Worm (Caenorhabditis elegans): ENCODE measurements around the gene fbxa-74.

The fbxa-74 gene

DNA sequence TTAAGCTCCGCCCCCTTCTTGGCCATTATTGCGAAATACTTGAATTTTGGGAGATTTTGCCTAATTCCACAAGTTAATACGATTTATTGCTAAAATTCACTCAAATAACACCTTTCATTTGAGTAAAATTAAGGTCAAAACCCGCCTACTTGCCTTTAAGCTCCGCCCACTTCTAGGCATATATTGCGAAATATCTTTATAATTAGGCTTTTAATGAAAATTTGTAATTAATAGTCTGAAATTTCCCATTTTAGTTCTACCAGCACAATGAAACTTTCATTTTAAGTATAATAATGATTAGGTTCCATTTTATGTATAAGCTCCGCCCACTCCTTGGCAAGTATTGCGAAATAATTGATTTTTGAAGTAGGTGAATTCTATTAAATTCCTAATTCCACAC lies 24.0 kb downstream of the fbxa-74 start:
- TF ChIP-seq ceh-13 (GFP tag; optimal IDR thresholded peaks at IDR 0.05), result no peak
- no peak for TF ChIP-seq ets-7 (tag; optimal IDR thresholded peaks at IDR 0.05)
- no peak for TF ChIP-seq hnd-1 (tag; optimal IDR thresholded peaks at IDR 0.05)
- TF ChIP-seq aly-1 (tag; optimal IDR thresholded peaks at IDR 0.05), result no peak
- no peak for TF ChIP-seq scrt-1 (GFP tag; IDR thresholded peaks at IDR 0.05)
- TF ChIP-seq tbx-11 (GFP tag; IDR thresholded peaks at IDR 0.05), result no peak
- TF ChIP-seq ceh-36 (tag; optimal IDR thresholded peaks at IDR 0.05), result no peak
- TF ChIP-seq hmbx-1 (tag; optimal IDR thresholded peaks at IDR 0.05), result no peak
- TF ChIP-seq B0310.2 (tag; optimal IDR thresholded peaks at IDR 0.05), result no peak
- no peak for TF ChIP-seq flt-1 (GFP tag; IDR thresholded peaks at IDR 0.05)
- no peak for TF ChIP-seq hmg-4 (GFP tag; optimal IDR thresholded peaks at IDR 0.05)
- TF ChIP-seq ama-1 (optimal IDR thresholded peaks at IDR 0.05), result no peak
- no peak for TF ChIP-seq F13C5.2 (tag; optimal IDR thresholded peaks at IDR 0.05)
- TF ChIP-seq tbx-37 (GFP tag; conservative IDR thresholded peaks at IDR 0.05), result no peak
- no peak for TF ChIP-seq tra-4 (tag; optimal IDR thresholded peaks at IDR 0.05)
- TF ChIP-seq pes-1 (GFP tag; IDR thresholded peaks at IDR 0.05), result no peak
- TF ChIP-seq sea-1 (GFP tag; conservative IDR thresholded peaks at IDR 0.05), result no peak

- TF ChIP-seq scrt-1 (GFP tag; IDR thresholded peaks at IDR 0.05), result no peak
- no peak for TF ChIP-seq hmbx-1 (tag; optimal IDR thresholded peaks at IDR 0.05)
- TF ChIP-seq tra-4 (tag; optimal IDR thresholded peaks at IDR 0.05), result no peak
- no peak for TF ChIP-seq ceh-13 (GFP tag; optimal IDR thresholded peaks at IDR 0.05)
- no peak for TF ChIP-seq B0310.2 (tag; optimal IDR thresholded peaks at IDR 0.05)
- no peak for TF ChIP-seq sea-1 (GFP tag; conservative IDR thresholded peaks at IDR 0.05)
- no peak for TF ChIP-seq F13C5.2 (tag; optimal IDR thresholded peaks at IDR 0.05)
- no peak for TF ChIP-seq ets-7 (tag; optimal IDR thresholded peaks at IDR 0.05)
- TF ChIP-seq tbx-11 (GFP tag; IDR thresholded peaks at IDR 0.05), result no peak
- no peak for TF ChIP-seq hnd-1 (tag; optimal IDR thresholded peaks at IDR 0.05)
These were observed 25.5 kb downstream of the fbxa-74 start for ce11 chrIII:1673320-1673719.

DNA sequence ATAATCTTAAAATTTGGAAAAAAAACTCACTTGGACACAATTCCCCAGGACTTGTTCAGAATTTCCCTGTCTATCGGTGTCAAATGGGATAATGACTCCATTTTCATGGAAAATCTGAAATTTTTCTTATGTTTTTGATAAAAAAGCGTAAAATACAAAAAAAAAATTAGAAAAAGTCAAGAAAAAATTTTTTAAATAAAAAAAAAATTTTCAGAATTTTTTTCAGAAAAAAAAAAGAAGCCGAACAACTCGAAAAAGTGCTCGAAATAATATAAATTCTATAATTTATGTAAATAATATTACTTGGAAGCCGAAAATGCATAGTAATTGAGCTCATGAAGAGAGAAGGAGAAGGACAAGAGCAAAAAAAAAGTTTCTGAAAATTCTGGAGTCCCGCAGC lies 30.3 kb downstream of the fbxa-74 start, which contains the start of gene glb-30:
glb-30 (minus strand) TSS at position 101 of the 400 bp plus-strand sequence.
- TF ChIP-seq ceh-13 (GFP tag; optimal IDR thresholded peaks at IDR 0.05), result no peak

DNA sequence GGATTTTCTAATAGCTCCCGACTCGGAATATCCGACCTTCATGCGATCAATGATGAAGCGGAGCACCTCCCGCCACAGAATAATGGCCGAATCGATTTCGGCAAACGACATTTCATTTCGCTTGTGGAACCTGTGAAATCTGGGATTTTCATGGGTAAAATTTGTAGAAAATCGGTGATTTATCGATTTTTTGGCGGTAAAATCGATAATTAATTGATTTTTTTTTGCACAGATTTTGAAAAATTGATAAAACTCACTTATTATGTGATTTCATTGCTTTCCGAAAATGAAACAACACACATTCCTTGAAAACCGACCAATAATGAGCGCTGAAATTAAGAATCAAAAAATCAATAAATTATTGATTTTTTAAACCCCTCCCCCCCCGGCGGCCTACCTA lies 31.9 kb downstream of the fbxa-74 start:
- TF ChIP-seq B0310.2 (tag; optimal IDR thresholded peaks at IDR 0.05) (no peak), ceh-13 (GFP tag; optimal IDR thresholded peaks at IDR 0.05) (no peak), hmg-4 (GFP tag; optimal IDR thresholded peaks at IDR 0.05) (no peak)

- no peak for TF ChIP-seq scrt-1 (GFP tag; IDR thresholded peaks at IDR 0.05)
- TF ChIP-seq ceh-36 (tag; optimal IDR thresholded peaks at IDR 0.05), result no peak
- TF ChIP-seq tbx-11 (GFP tag; IDR thresholded peaks at IDR 0.05), result no peak
- no peak for TF ChIP-seq pes-1 (GFP tag; IDR thresholded peaks at IDR 0.05)
- no peak for TF ChIP-seq ama-1 (optimal IDR thresholded peaks at IDR 0.05)
- TF ChIP-seq hmbx-1 (tag; optimal IDR thresholded peaks at IDR 0.05), result no peak
- no peak for TF ChIP-seq aly-1 (tag; optimal IDR thresholded peaks at IDR 0.05)
- no peak for TF ChIP-seq ceh-13 (GFP tag; optimal IDR thresholded peaks at IDR 0.05)
- TF ChIP-seq tbx-37 (GFP tag; conservative IDR thresholded peaks at IDR 0.05), result no peak
- TF ChIP-seq F13C5.2 (tag; optimal IDR thresholded peaks at IDR 0.05), result no peak
- no peak for TF ChIP-seq hmg-4 (GFP tag; optimal IDR thresholded peaks at IDR 0.05)
- TF ChIP-seq B0310.2 (tag; optimal IDR thresholded peaks at IDR 0.05), result no peak
- TF ChIP-seq sea-1 (GFP tag; conservative IDR thresholded peaks at IDR 0.05), result no peak
- no peak for TF ChIP-seq hnd-1 (tag; optimal IDR thresholded peaks at IDR 0.05)
- no peak for TF ChIP-seq tra-4 (tag; optimal IDR thresholded peaks at IDR 0.05)
- no peak for TF ChIP-seq ets-7 (tag; optimal IDR thresholded peaks at IDR 0.05)
These were observed 32.9 kb downstream of the fbxa-74 start, which contains the start of gene Y22D7AR.3 for ce11 chrIII:1665799-1666308. Gene Y22D7AR.3 (minus strand): TSS chrIII:1665849.

DNA sequence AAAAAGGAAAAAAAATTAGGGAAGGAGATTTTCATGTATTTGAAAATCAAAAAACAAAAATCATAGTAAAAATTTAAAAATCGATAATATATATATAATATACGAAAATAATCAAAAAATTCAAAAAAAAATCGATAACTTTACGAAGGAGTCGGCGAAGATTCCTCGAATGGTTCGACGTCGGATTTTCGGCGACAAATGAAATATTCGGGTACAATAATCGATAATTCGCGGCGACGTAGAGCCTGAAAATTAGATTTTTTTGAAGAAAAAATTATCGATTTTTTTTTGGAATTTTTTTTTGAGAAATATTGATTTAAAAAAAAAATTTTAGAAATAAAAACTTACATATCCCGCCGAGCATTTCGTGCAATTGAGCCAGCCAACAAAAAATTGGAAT lies 33.4 kb downstream of the fbxa-74 start:
- TF ChIP-seq hmbx-1 (tag; optimal IDR thresholded peaks at IDR 0.05) (no peak), ets-7 (tag; optimal IDR thresholded peaks at IDR 0.05) (no peak), scrt-1 (GFP tag; IDR thresholded peaks at IDR 0.05) (no peak), ceh-36 (tag; optimal IDR thresholded peaks at IDR 0.05) (no peak), ceh-13 (GFP tag; optimal IDR thresholded peaks at IDR 0.05) (no peak), tbx-11 (GFP tag; IDR thresholded peaks at IDR 0.05) (no peak), sea-1 (GFP tag; conservative IDR thresholded peaks at IDR 0.05) (no peak), F13C5.2 (tag; optimal IDR thresholded peaks at IDR 0.05) (no peak), hnd-1 (tag; optimal IDR thresholded peaks at IDR 0.05) (no peak), tbx-37 (GFP tag; conservative IDR thresholded peaks at IDR 0.05) (no peak), pes-1 (GFP tag; IDR thresholded peaks at IDR 0.05) (no peak), ama-1 (optimal IDR thresholded peaks at IDR 0.05) (no peak), aly-1 (tag; optimal IDR thresholded peaks at IDR 0.05) (no peak), flt-1 (GFP tag; IDR thresholded peaks at IDR 0.05) (no peak), B0310.2 (tag; optimal IDR thresholded peaks at IDR 0.05) (no peak), tra-4 (tag; optimal IDR thresholded peaks at IDR 0.05) (no peak), hmg-4 (GFP tag; optimal IDR thresholded peaks at IDR 0.05) (no peak)

DNA sequence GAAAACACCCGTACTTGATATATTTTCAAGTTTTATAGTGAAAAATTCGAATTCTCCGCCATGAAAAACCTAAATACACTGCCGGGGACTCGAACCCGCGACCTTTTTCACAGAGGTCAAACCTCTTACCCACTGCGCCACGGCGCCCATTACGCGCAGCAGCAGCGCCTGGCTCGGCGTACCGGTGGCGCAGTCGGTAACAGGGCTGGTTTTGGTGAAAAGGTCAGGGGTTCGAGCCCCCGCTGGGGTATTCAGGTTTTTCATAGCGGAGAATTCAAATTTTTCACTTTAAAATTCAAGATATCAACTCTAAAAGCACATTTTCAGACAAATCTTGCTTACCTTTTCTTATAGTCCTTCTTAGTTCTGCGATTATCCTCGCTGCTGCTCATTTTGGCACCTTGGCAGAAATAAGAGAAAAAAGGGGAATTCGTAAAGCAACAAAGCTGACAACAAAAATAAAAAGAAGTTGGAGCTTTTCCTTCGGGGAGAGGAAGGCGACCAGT lies 34.0 kb downstream of the fbxa-74 start, which contains the start of gene Y22D7AL.16:
Y22D7AL.16 (minus strand) TSS at position 456 of the 506 bp plus-strand sequence.
- TF ChIP-seq F13C5.2 (tag; optimal IDR thresholded peaks at IDR 0.05) (no peak), ama-1 (optimal IDR thresholded peaks at IDR 0.05) (no peak), tbx-11 (GFP tag; IDR thresholded peaks at IDR 0.05) (no peak), sea-1 (GFP tag; conservative IDR thresholded peaks at IDR 0.05) (no peak), pes-1 (GFP tag; IDR thresholded peaks at IDR 0.05) (no peak), hmbx-1 (tag; optimal IDR thresholded peaks at IDR 0.05) (no peak), B0310.2 (tag; optimal IDR thresholded peaks at IDR 0.05) (no peak), ceh-13 (GFP tag; optimal IDR thresholded peaks at IDR 0.05) (no peak), scrt-1 (GFP tag; IDR thresholded peaks at IDR 0.05) (no peak), flt-1 (GFP tag; IDR thresholded peaks at IDR 0.05) (no peak), hnd-1 (tag; optimal IDR thresholded peaks at IDR 0.05) (no peak), hmg-4 (GFP tag; optimal IDR thresholded peaks at IDR 0.05) (no peak), aly-1 (tag; optimal IDR thresholded peaks at IDR 0.05) (no peak)

All from whole organism, early embryonic.